Fruit fly (Drosophila melanogaster) whole organism, embryonic: ENCODE data around the gene CG42366.

ENCODE experiments used
- Atf3 ChIP-seq: fragments of 200-800 bp; sonication (Bioruptor generic); optimal IDR thresholded peaks from 3 replicates; lab custom pipeline; 2016; ENCODE audit warnings: missing biosample characterization, missing genetic modification characterization
- CG10321 ChIP-seq: fragments of 200-800 bp; sonication (Bioruptor generic); IDR thresholded peaks from 2 replicates; pipeline ENCODE4 v1.3.6; 2022; ENCODE audit warnings: missing biosample characterization, missing genetic modification characterization
- CG11456 ChIP-seq: fragments of 200-800 bp; sonication (Bioruptor generic); IDR thresholded peaks from 3 replicates; pipeline ENCODE4 v1.3.6; 2022; ENCODE audit warnings: missing biosample characterization, missing genetic modification characterization
- CG14441 ChIP-seq: fragments of 200-800 bp; sonication (Bioruptor generic); IDR thresholded peaks from 2 replicates; pipeline ENCODE4 v1.3.6; 2022; ENCODE audit warnings: missing biosample characterization, missing genetic modification characterization
- CG15011 ChIP-seq: fragments of 200-800 bp; sonication (Bioruptor generic); optimal IDR thresholded peaks from 3 replicates; lab custom pipeline; 2018; ENCODE audit warnings: missing biosample characterization, mild to moderate bottlenecking, missing genetic modification characterization
- CG17361 ChIP-seq: fragments of 200-800 bp; sonication (Bioruptor generic); IDR thresholded peaks from 3 replicates; pipeline ENCODE4 v1.3.6; 2022; ENCODE audit warnings: missing biosample characterization, missing genetic modification characterization
- CG17802 ChIP-seq: fragments of 200-800 bp; sonication (Bioruptor generic); optimal IDR thresholded peaks from 2 replicates; lab custom pipeline; 2018; ENCODE audit warnings: missing biosample characterization, mild to moderate bottlenecking, missing genetic modification characterization, moderate library complexity
- CG1832 ChIP-seq: fragments of 200-800 bp; sonication (Bioruptor generic); optimal IDR thresholded peaks from 2 replicates; lab custom pipeline; 2017; ENCODE audit warnings: missing biosample characterization, mild to moderate bottlenecking, missing genetic modification characterization, inconsistent platforms
- CG2875 ChIP-seq: fragments of 200-800 bp; sonication (Bioruptor generic); optimal IDR thresholded peaks from 2 replicates; lab custom pipeline; 2017; ENCODE audit warnings: missing biosample characterization, mild to moderate bottlenecking, missing genetic modification characterization, missing genetic modification reagents
- CG31365 ChIP-seq: fragments of 200-800 bp; sonication (Bioruptor generic); optimal IDR thresholded peaks from 2 replicates; lab custom pipeline; 2018; ENCODE audit warnings: missing biosample characterization, mild to moderate bottlenecking, missing genetic modification characterization
- CG33213 ChIP-seq: fragments of 200-800 bp; sonication (Bioruptor generic); optimal IDR thresholded peaks from 3 replicates; lab custom pipeline; 2016; ENCODE audit warnings: missing biosample characterization, missing genetic modification characterization
- CG3726 ChIP-seq: fragments of 200-800 bp; sonication (Bioruptor generic); IDR thresholded peaks from 3 replicates; pipeline ENCODE4, ENCODE4 v1.3.6; 2022; ENCODE audit warnings: missing biosample characterization, missing genetic modification characterization
- CG3838 ChIP-seq: fragments of 200-800 bp; sonication (Bioruptor generic); optimal IDR thresholded peaks from 3 replicates; lab custom pipeline; 2016; ENCODE audit warnings: missing biosample characterization, missing genetic modification characterization
- CG5953 ChIP-seq: fragments of 200-800 bp; sonication (Bioruptor generic); IDR thresholded peaks from 2 replicates; pipeline ENCODE4 v1.3.6; 2022; ENCODE audit warnings: missing biosample characterization, missing genetic modification characterization
- CG6254 ChIP-seq: fragments of 200-800 bp; sonication (Bioruptor generic); optimal IDR thresholded peaks from 3 replicates; lab custom pipeline; 2017; ENCODE audit warnings: mild to moderate bottlenecking, missing biosample characterization, missing genetic modification reagents, missing genetic modification characterization
- CG6654 ChIP-seq: fragments of 200-800 bp; sonication (Bioruptor generic); optimal IDR thresholded peaks from 2 replicates; lab custom pipeline; 2017; ENCODE audit warnings: missing biosample characterization, mild to moderate bottlenecking, missing genetic modification characterization
- CG9215 ChIP-seq: fragments of 200-800 bp; sonication (Bioruptor generic); IDR thresholded peaks from 2 replicates; pipeline ENCODE4 v1.3.6; 2022; ENCODE audit warnings: missing biosample characterization, missing genetic modification characterization
- CG9609 ChIP-seq: fragments of 200-800 bp; sonication (Bioruptor generic); optimal IDR thresholded peaks from 3 replicates; lab custom pipeline; 2016; ENCODE audit warnings: missing biosample characterization, missing genetic modification characterization
- CG9727 ChIP-seq: fragments of 200-800 bp; sonication (Bioruptor generic); optimal IDR thresholded peaks from 3 replicates; lab custom pipeline; 2017; ENCODE audit warnings: missing biosample characterization, mild to moderate bottlenecking, missing genetic modification characterization
- CG9876 ChIP-seq: fragments of 200-800 bp; sonication (Bioruptor generic); optimal IDR thresholded peaks from 2 replicates; lab custom pipeline; 2016; ENCODE audit warnings: missing biosample characterization, missing genetic modification characterization
- CoRest ChIP-seq: fragments of 200-800 bp; sonication (Bioruptor generic); optimal IDR thresholded peaks from 3 replicates; lab custom pipeline; 2018; ENCODE audit warnings: missing biosample characterization, mild to moderate bottlenecking, missing genetic modification characterization, moderate library complexity
- CrebB ChIP-seq: fragments of 200-800 bp; sonication (Bioruptor generic); optimal IDR thresholded peaks from 3 replicates; lab custom pipeline; 2018; ENCODE audit warnings: missing biosample characterization, mild to moderate bottlenecking, missing genetic modification characterization
- Dp ChIP-seq: fragments of 200-800 bp; sonication (Bioruptor generic); optimal IDR thresholded peaks from 2 replicates; lab custom pipeline; 2018; ENCODE audit warnings: missing biosample characterization, mild to moderate bottlenecking, missing genetic modification characterization, moderate library complexity
- Drgx ChIP-seq: fragments of 200-800 bp; sonication (Bioruptor generic); IDR thresholded peaks from 2 replicates; pipeline ENCODE4 v1.3.6; 2022; ENCODE audit warnings: missing biosample characterization, missing genetic modification characterization
- E2f1 ChIP-seq: fragments of 200-800 bp; sonication (Bioruptor generic); IDR thresholded peaks from 2 replicates; pipeline ENCODE4 v1.3.6; 2022; ENCODE audit warnings: missing biosample characterization, missing genetic modification characterization
- HmgZ ChIP-seq: fragments of 200-800 bp; sonication (Bioruptor generic); optimal IDR thresholded peaks from 2 replicates; lab custom pipeline; 2018; ENCODE audit warnings: missing biosample characterization, mild to moderate bottlenecking, missing genetic modification characterization
- Mad ChIP-seq: fragments of 200-800 bp; sonication (Bioruptor generic); optimal IDR thresholded peaks from 2 replicates; lab custom pipeline; 2016; ENCODE audit warnings: missing biosample characterization, missing genetic modification characterization
- Neu2 ChIP-seq: fragments of 200-800 bp; sonication (Bioruptor generic); optimal IDR thresholded peaks from 3 replicates; lab custom pipeline; 2016; ENCODE audit warnings: missing biosample characterization, missing genetic modification characterization, borderline replicate concordance
- Opbp ChIP-seq: fragments of 200-800 bp; sonication (Bioruptor generic); IDR thresholded peaks from 3 replicates; pipeline ENCODE4 v1.3.6; 2022; ENCODE audit warnings: missing biosample characterization, missing genetic modification characterization; ENCODE audit not compliant: partially characterized antibody
- Ravus ChIP-seq: fragments of 200-800 bp; sonication (Bioruptor generic); IDR thresholded peaks from 2 replicates; pipeline ENCODE4 v1.3.6; 2022; ENCODE audit warnings: missing biosample characterization, missing genetic modification characterization
- Scr ChIP-seq: fragments of 200-800 bp; sonication (Bioruptor generic); IDR thresholded peaks from 2 replicates; pipeline ENCODE4 v1.3.6; 2022; ENCODE audit warnings: missing biosample characterization, missing genetic modification characterization; ENCODE audit not compliant: partially characterized antibody
- Six4 ChIP-seq: fragments of 200-800 bp; sonication (Bioruptor generic); optimal IDR thresholded peaks from 2 replicates; lab custom pipeline; 2016; ENCODE audit warnings: missing biosample characterization, missing genetic modification characterization
- abd-A ChIP-seq: fragments of 200-800 bp; sonication (Bioruptor generic); optimal IDR thresholded peaks from 3 replicates; lab custom pipeline; 2019; ENCODE audit warnings: missing biosample characterization, mild to moderate bottlenecking, missing genetic modification characterization, moderate library complexity
- al ChIP-seq: fragments of 200-800 bp; sonication (Bioruptor generic); IDR thresholded peaks from 2 replicates; pipeline ENCODE4 v1.3.6; 2022; ENCODE audit warnings: missing biosample characterization, missing genetic modification characterization
- bcd ChIP-seq: fragments of 200-800 bp; sonication (Bioruptor generic); optimal IDR thresholded peaks from 2 replicates; lab custom pipeline; 2017; ENCODE audit warnings: missing biosample characterization, mild to moderate bottlenecking, missing genetic modification characterization
- bigmax ChIP-seq: fragments of 200-800 bp; sonication (Bioruptor generic); optimal IDR thresholded peaks from 2 replicates; lab custom pipeline; 2018; ENCODE audit warnings: missing biosample characterization, mild to moderate bottlenecking, missing genetic modification characterization
- caup ChIP-seq: fragments of 200-800 bp; sonication (Bioruptor generic); optimal IDR thresholded peaks from 3 replicates; lab custom pipeline; 2017; ENCODE audit warnings: missing biosample characterization, mild to moderate bottlenecking, missing genetic modification characterization, moderate library complexity; ENCODE audit not compliant: severe bottlenecking
- chif ChIP-seq, 2 experiments: fragments of 200-800 bp; sonication (Bioruptor generic); optimal IDR thresholded peaks; 3 replicates each; lab custom pipeline; 2016; ENCODE audit warnings: missing biosample characterization in 2 of 2, missing genetic modification characterization in 2 of 2
- chm ChIP-seq: fragments of 200-800 bp; sonication (Bioruptor generic); IDR thresholded peaks from 2 replicates; pipeline ENCODE4 v1.3.6; 2022; ENCODE audit warnings: missing biosample characterization, missing genetic modification characterization
- ci ChIP-seq: fragments of 200-800 bp; sonication (Bioruptor generic); IDR thresholded peaks from 3 replicates; pipeline ENCODE4 v1.3.6; 2022; ENCODE audit warnings: missing biosample characterization, missing genetic modification characterization
- crc ChIP-seq: fragments of 200-800 bp; sonication (Bioruptor generic); optimal IDR thresholded peaks from 2 replicates; lab custom pipeline; 2016; ENCODE audit warnings: missing biosample characterization, missing genetic modification characterization
- crol ChIP-seq: fragments of 200-800 bp; sonication (Bioruptor generic); IDR thresholded peaks from 2 replicates; pipeline ENCODE4 v1.3.6; 2022; ENCODE audit warnings: missing biosample characterization, missing genetic modification characterization
- gsb ChIP-seq: fragments of 200-800 bp; sonication (Bioruptor generic); IDR thresholded peaks from 2 replicates; pipeline ENCODE4 v1.3.6; 2022; ENCODE audit warnings: missing biosample characterization, missing genetic modification characterization
- hb ChIP-seq: fragments of 200-800 bp; sonication (Bioruptor generic); IDR thresholded peaks from 3 replicates; pipeline ENCODE4 v1.3.6; 2022; ENCODE audit warnings: missing biosample characterization, missing genetic modification characterization; ENCODE audit not compliant: partially characterized antibody
- klu ChIP-seq: fragments of 200-800 bp; sonication (Bioruptor generic); IDR thresholded peaks from 2 replicates; pipeline ENCODE4 v1.3.6; 2022; ENCODE audit warnings: missing biosample characterization, missing genetic modification characterization
- lbe ChIP-seq: fragments of 200-800 bp; sonication (Bioruptor generic); optimal IDR thresholded peaks from 2 replicates; lab custom pipeline; 2016; ENCODE audit warnings: missing biosample characterization, mild to moderate bottlenecking, missing genetic modification characterization
- sna ChIP-seq: fragments of 200-800 bp; sonication (Bioruptor generic); IDR thresholded peaks from 2 replicates; pipeline ENCODE4 v1.3.6; 2022; ENCODE audit warnings: missing biosample characterization, missing genetic modification characterization; ENCODE audit not compliant: partially characterized antibody
- usp ChIP-seq: fragments of >200 bp; optimal IDR thresholded peaks from 2 replicates; lab custom pipeline; 2017; ENCODE audit warnings: missing biosample characterization, missing genetic modification characterization
- vnd ChIP-seq: fragments of 200-800 bp; sonication (Bioruptor generic); IDR thresholded peaks from 3 replicates; pipeline ENCODE4 v1.3.6; 2022; ENCODE audit warnings: missing biosample characterization, missing genetic modification characterization; ENCODE audit not compliant: partially characterized antibody

CG42366 gene

dm6 chr2L:9907320-9908256 lies 17.4 kb upstream of the CG42366 start (continued):
- TF ChIP-seq Neu2 (GFP tag; lab: Kevin White, UChicago): no peak
- TF ChIP-seq Mad: no peak
- no peak for TF ChIP-seq vnd (GFP tag; lab: Robert Waterston, UW)
- TF ChIP-seq chm (GFP tag; lab: Robert Waterston, UW): 0 out of 2 replicates have a peak, but pooled peaks have one; percentile 45
- TF ChIP-seq Ravus (GFP tag; lab: Robert Waterston, UW): no peak
- TF ChIP-seq CG3838: no peak
- TF ChIP-seq Scr (GFP tag; lab: Robert Waterston, UW): no peak
- TF ChIP-seq E2f1: no peak
- TF ChIP-seq Dp (GFP tag; lab: Kevin White, UChicago): no peak
- no peak for TF ChIP-seq lbe
- peak; percentile 37; the same call in 2 of the 3 replicates for TF ChIP-seq ci (GFP tag; lab: Robert Waterston, UW)
- TF ChIP-seq CoRest (tag; lab: Kevin White, UChicago): no peak
- TF ChIP-seq CG9727 (GFP tag; lab: Kevin White, UChicago): no peak
- no peak for TF ChIP-seq usp
- TF ChIP-seq caup: peak; percentile 11
- TF ChIP-seq CG6654: no peak
- TF ChIP-seq HmgZ (tag; lab: Kevin White, UChicago): no peak
- TF ChIP-seq CG9215 (GFP tag; lab: Robert Waterston, UW): no peak
- TF ChIP-seq CG14441: no peak
- TF ChIP-seq CG1832 (GFP tag; lab: Kevin White, UChicago): peak; percentile 46
- no peak for TF ChIP-seq CG5953 (GFP tag; lab: Robert Waterston, UW)
- TF ChIP-seq chif (GFP tag; optimal IDR thresholded peaks at IDR 0.05; lab: Kevin White, UChicago): no peak
- TF ChIP-seq gsb (GFP tag; lab: Robert Waterston, UW): no peak
- peak; percentile 90 for TF ChIP-seq abd-A
- no peak for TF ChIP-seq hb
- no peak for TF ChIP-seq CG2875
- no peak for TF ChIP-seq CG11456 (GFP tag; lab: Robert Waterston, UW)
- peak; percentile 43 for TF ChIP-seq CrebB (tag; lab: Kevin White, UChicago)
- no peak for TF ChIP-seq Atf3 (GFP tag; lab: Kevin White, UChicago)
- no peak for TF ChIP-seq CG10321 (GFP tag; lab: Robert Waterston, UW)
- 0 out of 3 replicates have a peak, but pooled peaks have one; percentile 12 for TF ChIP-seq CG3726
- no peak for TF ChIP-seq CG9876
- no peak for TF ChIP-seq crol (GFP tag; lab: Robert Waterston, UW)
- no peak for TF ChIP-seq sna (GFP tag; lab: Robert Waterston, UW)
- TF ChIP-seq Six4: no peak
- no peak for TF ChIP-seq CG33213
- TF ChIP-seq al (GFP tag; lab: Robert Waterston, UW): no peak
- TF ChIP-seq bigmax (GFP tag; lab: Kevin White, UChicago): no peak
- no peak for TF ChIP-seq CG17802 (tag; lab: Kevin White, UChicago)
- TF ChIP-seq CG9609 (GFP tag; lab: Kevin White, UChicago): no peak
- no peak for TF ChIP-seq CG6254 (GFP tag; lab: Kevin White, UChicago)
- no peak for TF ChIP-seq CG17361 (GFP tag; lab: Robert Waterston, UW)
- TF ChIP-seq Opbp (GFP tag; lab: Robert Waterston, UW): no peak
- no peak for TF ChIP-seq bcd (GFP tag; lab: Kevin White, UChicago)
- TF ChIP-seq CG15011 (GFP tag; lab: Kevin White, UChicago): no peak
- TF ChIP-seq klu (GFP tag; lab: Robert Waterston, UW): peak; percentile 44; the same call in 1 of the 2 replicates
- TF ChIP-seq Drgx (GFP tag; lab: Robert Waterston, UW): no peak
- no peak for TF ChIP-seq crc (GFP tag; lab: Kevin White, UChicago)
- TF ChIP-seq CG31365 (tag; lab: Kevin White, UChicago): no peak
